Worm (Caenorhabditis elegans): ENCODE measurements around the gene K07C11.10.

- TF ChIP-seq ztf-4 (tag; optimal IDR thresholded peaks at IDR 0.05) (no peak), zag-1 (tag; optimal IDR thresholded peaks at IDR 0.05) (no peak), nhr-77 (tag; optimal IDR thresholded peaks at IDR 0.05) (no peak), nhr-12 (tag; optimal IDR thresholded peaks at IDR 0.05) (no peak)
Measured at ce11 chrV:8235331-8235730, 8.6 kb upstream of the K07C11.10 start.

All from whole organism, L3 larva.